Worm (Caenorhabditis elegans) whole organism, midembryonic: Measurements from ENCODE around the gene let-92.

Experiments
- flt-1 ChIP-seq: fragments of 200-800 bp; sonication (Bioruptor generic); IDR thresholded peaks from 2 replicates; pipeline ENCODE4 v1.3.6; 2022; ENCODE audit warnings: missing genetic modification characterization, missing compliant biosample characterization
- ztf-29 ChIP-seq: fragments of 200-800 bp; sonication (Bioruptor generic); IDR thresholded peaks from 2 replicates; pipeline ENCODE4 v1.3.6; 2022; ENCODE audit warnings: missing genetic modification reagents, missing genetic modification characterization, missing compliant biosample characterization

DNA sequence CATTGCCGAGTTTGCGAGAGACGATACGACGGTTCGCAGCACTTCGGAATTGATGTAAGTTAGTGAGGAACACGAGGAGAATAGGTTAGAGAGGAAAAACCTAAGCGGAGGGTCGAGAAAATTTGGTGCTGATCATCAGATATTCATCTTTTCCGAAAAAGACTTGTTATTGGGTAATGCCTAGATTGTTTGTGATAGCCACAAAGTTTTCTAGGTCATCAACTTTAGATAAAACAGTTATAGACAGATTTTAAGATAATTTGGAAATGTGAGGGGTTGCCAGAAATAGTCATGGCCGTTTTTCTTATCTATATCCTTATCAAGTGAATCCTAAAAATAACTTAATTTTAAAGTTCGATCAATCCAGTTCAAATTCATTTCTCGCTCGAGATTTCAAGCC lies 42.2 kb downstream of the let-92 start:
- TF ChIP-seq flt-1 (GFP tag; lab: Robert Waterston, UW) (no peak), ztf-29 (GFP tag; lab: Robert Waterston, UW) (no peak)
